Worm (Caenorhabditis elegans) whole organism, early embryonic: ENCODE data around the gene rpoa-12.

Experiments
- ceh-13 ChIP-seq: fragments of 200-800 bp; sonication (Bioruptor generic); optimal IDR thresholded peaks from 2 replicates; lab custom pipeline; 2018; ENCODE audit warnings: mild to moderate bottlenecking, missing genetic modification characterization, missing compliant biosample characterization
- flt-1 ChIP-seq: fragments of 200-800 bp; sonication (Bioruptor generic); IDR thresholded peaks from 2 replicates; pipeline ENCODE4 v1.3.6; 2022; ENCODE audit warnings: missing genetic modification characterization, missing compliant biosample characterization
- hmbx-1 ChIP-seq: sonication (generic microtip); optimal IDR thresholded peaks from 2 replicates; lab custom pipeline; 2016; ENCODE audit warnings: mild to moderate bottlenecking, missing genetic modification characterization, missing compliant biosample characterization
- sea-1 ChIP-seq: fragments of 200-800 bp; sonication (Bioruptor generic); conservative IDR thresholded peaks from 2 replicates; pipeline ENCODE4 v1.3.6; 2022; ENCODE audit warnings: missing genetic modification characterization, missing compliant biosample characterization

ce11 chrV:14449397-14449796 is 26.3 kb upstream of the rpoa-12 start, which contains the start of gene F23B12.7:
- TF ChIP-seq ceh-13 (GFP tag; lab: Kevin White, UChicago) (no peak), flt-1 (no peak), sea-1 (GFP tag; lab: Robert Waterston, UW) (no peak), hmbx-1 (tag; lab: Kevin White, UChicago) (no peak)
